Fruit fly (Drosophila melanogaster) whole organism, embryonic: ENCODE data around the gene CG33203.
A peak's percentile ranks its signal among the peaks of the same experiment; 100 is the strongest.

Experiments used
- ATbp ChIP-seq: fragments of 200-800 bp; sonication (Bioruptor generic); optimal IDR thresholded peaks from 2 replicates; lab custom pipeline; 2017; ENCODE audit warnings: missing biosample characterization, mild to moderate bottlenecking, missing genetic modification characterization, missing genetic modification reagents
- B-H1 ChIP-seq: fragments of 200-800 bp; sonication (Bioruptor generic); IDR thresholded peaks from 3 replicates; pipeline ENCODE4 v1.3.6; 2022; ENCODE audit warnings: missing biosample characterization, missing genetic modification characterization
- CG10267 ChIP-seq: fragments of 200-800 bp; sonication (Bioruptor generic); optimal IDR thresholded peaks from 2 replicates; lab custom pipeline; 2018; ENCODE audit warnings: missing biosample characterization, mild to moderate bottlenecking, missing genetic modification characterization, moderate library complexity
- CG10431 ChIP-seq: fragments of 200-800 bp; sonication (Bioruptor generic); optimal IDR thresholded peaks from 3 replicates; lab custom pipeline; 2018; ENCODE audit warnings: missing biosample characterization, mild to moderate bottlenecking, missing genetic modification characterization
- CG12071 ChIP-seq: fragments of 200-800 bp; sonication (Bioruptor generic); optimal IDR thresholded peaks from 3 replicates; lab custom pipeline; 2018; ENCODE audit warnings: missing biosample characterization, mild to moderate bottlenecking, missing genetic modification characterization
- CG14710 ChIP-seq: fragments of 200-800 bp; sonication (Bioruptor generic); optimal IDR thresholded peaks from 3 replicates; lab custom pipeline; 2019; ENCODE audit warnings: missing biosample characterization, mild to moderate bottlenecking, missing genetic modification characterization, moderate library complexity
- CG15073 ChIP-seq: fragments of 200-800 bp; sonication (Bioruptor generic); optimal IDR thresholded peaks from 2 replicates; lab custom pipeline; 2016; ENCODE audit warnings: missing biosample characterization, missing genetic modification characterization
- CG15601 ChIP-seq: fragments of 200-800 bp; sonication (Bioruptor generic); optimal IDR thresholded peaks from 3 replicates; lab custom pipeline; 2019; ENCODE audit warnings: missing biosample characterization, mild to moderate bottlenecking, missing genetic modification characterization, moderate library complexity
- CG17568 ChIP-seq: fragments of 200-800 bp; sonication (Bioruptor generic); optimal IDR thresholded peaks from 2 replicates; lab custom pipeline; 2018; ENCODE audit warnings: missing biosample characterization, mild to moderate bottlenecking, missing genetic modification characterization, moderate library complexity
- CG2116 ChIP-seq: fragments of 200-800 bp; sonication (Bioruptor generic); optimal IDR thresholded peaks from 3 replicates; lab custom pipeline; 2018; ENCODE audit warnings: missing biosample characterization, mild to moderate bottlenecking, missing genetic modification characterization
- CG2199 ChIP-seq: fragments of 200-800 bp; sonication (Bioruptor generic); IDR thresholded peaks from 3 replicates; pipeline ENCODE4 v1.3.6; 2022; ENCODE audit warnings: missing biosample characterization, missing genetic modification characterization
- CG32532 ChIP-seq: fragments of 200-800 bp; sonication (Bioruptor generic); IDR thresholded peaks from 2 replicates; pipeline ENCODE4 v1.3.6; 2022; ENCODE audit warnings: missing biosample characterization, missing genetic modification characterization
- CG6272 ChIP-seq: fragments of 200-800 bp; sonication (Bioruptor generic); IDR thresholded peaks from 2 replicates; pipeline ENCODE4 v1.3.6; 2022; ENCODE audit warnings: missing biosample characterization, missing genetic modification characterization
- CG7372 ChIP-seq: fragments of 200-800 bp; sonication (Bioruptor generic); IDR thresholded peaks from 2 replicates; pipeline ENCODE4 v1.3.6; 2022; ENCODE audit warnings: missing biosample characterization, missing genetic modification characterization
- CG7963 ChIP-seq: fragments of 200-800 bp; sonication (Bioruptor generic); IDR thresholded peaks from 3 replicates; pipeline ENCODE4 v1.3.6; 2022; ENCODE audit warnings: missing biosample characterization, missing genetic modification characterization; ENCODE audit not compliant: partially characterized antibody
- CG8281 ChIP-seq: fragments of 200-800 bp; sonication (Bioruptor generic); optimal IDR thresholded peaks from 2 replicates; lab custom pipeline; 2018; ENCODE audit warnings: missing biosample characterization, mild to moderate bottlenecking, missing genetic modification characterization, moderate library complexity
- CG9797 ChIP-seq: fragments of 200-800 bp; sonication (Bioruptor generic); optimal IDR thresholded peaks from 3 replicates; lab custom pipeline; 2018; ENCODE audit warnings: missing biosample characterization, mild to moderate bottlenecking, missing genetic modification characterization
- CTCF ChIP-seq: fragments of 200-800 bp; sonication (Bioruptor generic); optimal IDR thresholded peaks from 2 replicates; lab custom pipeline; 2017; ENCODE audit warnings: missing biosample characterization, mild to moderate bottlenecking, missing genetic modification characterization, moderate library complexity
- E2f1 ChIP-seq: fragments of 200-800 bp; sonication (Bioruptor generic); IDR thresholded peaks from 2 replicates; pipeline ENCODE4 v1.3.6; 2022; ENCODE audit warnings: missing biosample characterization, missing genetic modification characterization
- E2f2 ChIP-seq: fragments of 200-800 bp; sonication (Bioruptor generic); IDR thresholded peaks from 2 replicates; pipeline ENCODE4 v1.3.6; 2022; ENCODE audit warnings: missing biosample characterization, missing genetic modification characterization
- Gsc ChIP-seq: fragments of 200-800 bp; sonication (Bioruptor generic); IDR thresholded peaks from 2 replicates; pipeline ENCODE4 v1.3.6; 2022; ENCODE audit warnings: missing biosample characterization, missing genetic modification characterization
- HLH54F ChIP-seq: fragments of 200-800 bp; sonication (Bioruptor generic); optimal IDR thresholded peaks from 3 replicates; lab custom pipeline; 2016; ENCODE audit warnings: missing biosample characterization, missing genetic modification characterization
- Hmr ChIP-seq: fragments of 200-800 bp; sonication (Bioruptor generic); optimal IDR thresholded peaks from 3 replicates; lab custom pipeline; 2017; ENCODE audit warnings: mild to moderate bottlenecking, missing biosample characterization, missing genetic modification reagents, missing genetic modification characterization
- MBD-R2 ChIP-seq: fragments of 200-800 bp; sonication (Bioruptor generic); IDR thresholded peaks from 2 replicates; pipeline ENCODE4 v1.3.6; 2022; ENCODE audit warnings: missing biosample characterization, missing genetic modification characterization
- Med ChIP-seq: fragments of 200-800 bp; sonication (Bioruptor generic); peaks from one replicate; lab custom pipeline; 2016; ENCODE audit warnings: missing biosample characterization, missing genetic modification characterization, mild to moderate bottlenecking, inconsistent platforms, moderate library complexity
- Nf-YC ChIP-seq: fragments of 200-800 bp; optimal IDR thresholded peaks from 3 replicates; lab custom pipeline; 2019; ENCODE audit warnings: missing biosample characterization, mild to moderate bottlenecking, missing genetic modification characterization, moderate library complexity
- Oaz ChIP-seq: fragments of 200-800 bp; sonication (Bioruptor generic); IDR thresholded peaks from 2 replicates; pipeline ENCODE4 v1.3.6; 2022; ENCODE audit warnings: missing biosample characterization, missing genetic modification characterization
- Stat92E ChIP-seq, 3 experiments: fragments of >200 bp in 2 of 3; fragments of 200-800 bp in 1 of 3; sonication (Bioruptor generic) in 1 of 3; optimal IDR thresholded peaks; 2 replicates each; lab custom pipeline; 2017 to 2019; ENCODE audit warnings: missing biosample characterization in 3 of 3, missing genetic modification characterization in 3 of 3, mild to moderate bottlenecking in 1 of 3, moderate library complexity in 1 of 3
- TFAM ChIP-seq: fragments of 200-800 bp; sonication (Bioruptor generic); optimal IDR thresholded peaks from 2 replicates; lab custom pipeline; 2017; ENCODE audit warnings: missing biosample characterization, missing genetic modification characterization, inconsistent platforms
- Tbp ChIP-seq: fragments of >200 bp; optimal IDR thresholded peaks from 2 replicates; lab custom pipeline; 2018; ENCODE audit warnings: missing biosample characterization, missing genetic modification characterization
- bbx ChIP-seq: fragments of 200-800 bp; sonication (Bioruptor generic); IDR thresholded peaks from 2 replicates; pipeline ENCODE4 v1.3.6; 2022; ENCODE audit warnings: missing biosample characterization, missing genetic modification characterization; ENCODE audit not compliant: partially characterized antibody
- br ChIP-seq: fragments of >200 bp; optimal IDR thresholded peaks from 2 replicates; lab custom pipeline; 2017
- bsh ChIP-seq, 2 experiments: fragments of 200-800 bp; sonication (Bioruptor generic); optimal IDR thresholded peaks; 2 replicates each; lab custom pipeline; 2017 to 2018; ENCODE audit warnings: mild to moderate bottlenecking in 2 of 2, missing biosample characterization in 2 of 2, missing genetic modification characterization in 2 of 2, moderate library complexity in 1 of 2
- dmrt99B ChIP-seq: fragments of 200-800 bp; sonication (Bioruptor generic); optimal IDR thresholded peaks from 2 replicates; lab custom pipeline; 2018; ENCODE audit warnings: missing biosample characterization, mild to moderate bottlenecking, missing genetic modification characterization, moderate library complexity
- fd64A ChIP-seq: fragments of 200-800 bp; sonication (Bioruptor generic); optimal IDR thresholded peaks from 3 replicates; lab custom pipeline; 2018; ENCODE audit warnings: missing biosample characterization, mild to moderate bottlenecking, missing genetic modification characterization
- gem ChIP-seq: fragments of 200-800 bp; sonication (Bioruptor generic); optimal IDR thresholded peaks from 2 replicates; lab custom pipeline; 2019; ENCODE audit warnings: missing biosample characterization, mild to moderate bottlenecking, missing genetic modification characterization, moderate library complexity
- ken ChIP-seq: fragments of 200-800 bp; sonication (Bioruptor generic); IDR thresholded peaks from 3 replicates; pipeline ENCODE4 v1.3.6; 2022; ENCODE audit warnings: missing biosample characterization, missing genetic modification characterization
- lmd ChIP-seq: fragments of 200-800 bp; sonication (Bioruptor generic); IDR thresholded peaks from 2 replicates; pipeline ENCODE4 v1.3.6; 2022; ENCODE audit warnings: missing biosample characterization, missing genetic modification characterization
- mirr ChIP-seq: fragments of 200-800 bp; sonication (Bioruptor generic); optimal IDR thresholded peaks from 3 replicates; lab custom pipeline; 2018; ENCODE audit warnings: missing biosample characterization, mild to moderate bottlenecking, missing genetic modification characterization
- pb ChIP-seq: fragments of 200-800 bp; sonication (Bioruptor generic); optimal IDR thresholded peaks from 3 replicates; lab custom pipeline; 2016; ENCODE audit warnings: missing biosample characterization, missing genetic modification characterization
- pnt ChIP-seq: fragments of 200-800 bp; sonication (Bioruptor generic); optimal IDR thresholded peaks from 3 replicates; lab custom pipeline; 2016; ENCODE audit warnings: missing biosample characterization, missing genetic modification characterization
- pros ChIP-seq: fragments of 200-800 bp; sonication (Bioruptor generic); optimal IDR thresholded peaks from 3 replicates; lab custom pipeline; 2019; ENCODE audit warnings: missing biosample characterization, mild to moderate bottlenecking, missing genetic modification characterization, moderate library complexity
- run ChIP-seq: fragments of 200-800 bp; sonication (Bioruptor generic); optimal IDR thresholded peaks from 3 replicates; lab custom pipeline; 2018; ENCODE audit warnings: missing biosample characterization, mild to moderate bottlenecking, missing genetic modification characterization
- sens ChIP-seq: fragments of 200-800 bp; sonication (Bioruptor generic); peaks from one replicate; lab custom pipeline; 2016; ENCODE audit warnings: missing biosample characterization, missing genetic modification characterization
- shn ChIP-seq: fragments of 200-800 bp; sonication (Bioruptor generic); optimal IDR thresholded peaks from 3 replicates; lab custom pipeline; 2016; ENCODE audit warnings: missing biosample characterization, missing genetic modification characterization
- slp2 ChIP-seq: fragments of 200-800 bp; sonication (Bioruptor generic); optimal IDR thresholded peaks from 2 replicates; lab custom pipeline; 2016; ENCODE audit warnings: missing biosample characterization, missing genetic modification characterization
- sr ChIP-seq: fragments of 200-800 bp; sonication (Bioruptor generic); IDR thresholded peaks from 3 replicates; pipeline ENCODE4 v1.3.6; 2022; ENCODE audit warnings: missing biosample characterization, missing genetic modification characterization

CG33203 gene

dm6 chr3R:28856829-28857228, 30.7 kb downstream of the CG33203 start (continued):
- TF ChIP-seq br (lab: Kevin White, UChicago) = no peak

- TF ChIP-seq bsh (GFP tag; optimal IDR thresholded peaks at IDR 0.05; lab: Kevin White, UChicago) (peak in 1 of 2 experiments; percentile 7), lmd (GFP tag; lab: Robert Waterston, UW) (no peak), CG2199 (GFP tag; lab: Robert Waterston, UW) (no peak), CG7372 (GFP tag; lab: Robert Waterston, UW) (no peak), CG15073 (GFP tag; lab: Kevin White, UChicago) (no peak), Med (GFP tag; lab: Kevin White, UChicago) (peak; percentile 37), CG32532 (GFP tag; lab: Robert Waterston, UW) (no peak), Gsc (GFP tag; lab: Robert Waterston, UW) (no peak), CG15601 (tag; lab: Kevin White, UChicago) (peak; percentile 33), CG10431 (GFP tag; lab: Kevin White, UChicago) (peak; percentile 3), Hmr (no peak), CG10267 (tag; lab: Kevin White, UChicago) (no peak), pnt (GFP tag; lab: Kevin White, UChicago) (no peak), pb (GFP tag; lab: Kevin White, UChicago) (no peak), Oaz (no peak), mirr (GFP tag; lab: Kevin White, UChicago) (no peak), run (tag; lab: Kevin White, UChicago) (peak; percentile 2), CG8281 (peak; percentile 44), E2f2 (GFP tag; lab: Robert Waterston, UW) (no peak), CG14710 (tag; lab: Kevin White, UChicago) (peak; percentile 5), CG17568 (peak; percentile 31), MBD-R2 (no peak), sr (GFP tag; lab: Robert Waterston, UW) (0 out of 3 replicates have a peak, but pooled peaks have one; percentile 8), B-H1 (GFP tag; lab: Robert Waterston, UW) (no peak), TFAM (GFP tag; lab: Kevin White, UChicago) (no peak), E2f1 (GFP tag; lab: Robert Waterston, UW) (no peak), dmrt99B (no peak), CTCF (no peak), Tbp (GFP tag; lab: Kevin White, UChicago) (no peak), CG2116 (GFP tag; lab: Kevin White, UChicago) (no peak), CG12071 (GFP tag; lab: Kevin White, UChicago) (no peak), CG6272 (GFP tag; lab: Robert Waterston, UW) (no peak), shn (no peak), CG7963 (GFP tag; lab: Robert Waterston, UW) (no peak), Stat92E (GFP tag; optimal IDR thresholded peaks at IDR 0.05; lab: Kevin White, UChicago) (peak in 1 of 3 experiments; percentile 76), Nf-YC (tag; lab: Kevin White, UChicago) (no peak), HLH54F (GFP tag; lab: Kevin White, UChicago) (no peak), slp2 (GFP tag; lab: Kevin White, UChicago) (no peak), gem (tag; lab: Kevin White, UChicago) (no peak), ATbp (GFP tag; lab: Kevin White, UChicago) (peak; percentile 25), ken (GFP tag; lab: Robert Waterston, UW) (no peak), CG9797 (GFP tag; lab: Kevin White, UChicago) (no peak), sens (peak; percentile 76), fd64A (GFP tag; lab: Kevin White, UChicago) (no peak), bbx (GFP tag; lab: Robert Waterston, UW) (no peak), pros (GFP tag; lab: Kevin White, UChicago) (no peak)
These were observed 31.4 kb downstream of the CG33203 start for dm6 chr3R:28856140-28856539.
